Fruit fly (Drosophila melanogaster): Measurements from ENCODE around the gene Vlet.
A peak's percentile ranks its signal among the peaks of the same experiment; 100 is the strongest.

Gene Vlet

DNA sequence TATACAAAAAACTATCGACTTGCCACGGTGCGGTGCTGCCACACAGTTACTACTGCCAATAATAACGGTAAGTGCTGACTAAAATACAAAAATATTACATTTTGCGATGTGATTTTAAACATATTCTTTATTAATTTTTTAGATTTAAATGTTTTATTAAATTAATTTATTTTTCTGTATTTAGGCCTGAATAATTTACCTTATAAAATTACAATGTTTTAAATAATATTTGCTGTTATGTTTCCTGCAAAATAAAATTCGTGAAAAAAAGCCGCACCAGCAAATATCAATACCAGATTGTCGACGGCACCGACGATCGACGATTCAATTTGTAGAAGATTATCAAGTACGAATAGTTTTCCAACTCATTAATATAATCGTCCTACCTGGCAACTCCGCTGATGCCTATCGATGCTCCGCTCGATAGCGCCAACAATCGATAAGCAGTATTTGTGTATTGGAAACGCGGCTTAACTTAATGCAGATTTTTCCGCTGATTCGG, at the start of gene Vlet, which contains the start of gene bif:
Gene Vlet (minus strand): TSS at position 51 of the 502 bp plus-strand sequence.
Gene bif (plus strand): TSS at position 432 of the 502 bp plus-strand sequence.
- peak; percentile 74 for TF ChIP-seq CG17801 (GFP tag; optimal IDR thresholded peaks at IDR 0.05; ENCODE audit: partially characterized antibody)

- no peak for TF ChIP-seq CG17801 (GFP tag; optimal IDR thresholded peaks at IDR 0.05; ENCODE audit: partially characterized antibody)
Observed at dm6 chrX:11723946-11724345, 45.6 kb upstream of the Vlet start, which contains the start of gene CG15221. Gene CG15221 (plus strand): TSS chrX:11724246.

dm6 chrX:11720138-11720537, 41.7 kb upstream of the Vlet start, which contains the start of gene Tango10:
Gene Tango10 (plus strand): TSS chrX:11720245.
- TF ChIP-seq CG17801 (GFP tag; optimal IDR thresholded peaks at IDR 0.05; ENCODE audit: partially characterized antibody) = peak; percentile 70

- no peak for TF ChIP-seq CG17801 (GFP tag; optimal IDR thresholded peaks at IDR 0.05; ENCODE audit: partially characterized antibody)
Observed at dm6 chrX:11717892-11718291, 39.5 kb upstream of the Vlet start.

DNA sequence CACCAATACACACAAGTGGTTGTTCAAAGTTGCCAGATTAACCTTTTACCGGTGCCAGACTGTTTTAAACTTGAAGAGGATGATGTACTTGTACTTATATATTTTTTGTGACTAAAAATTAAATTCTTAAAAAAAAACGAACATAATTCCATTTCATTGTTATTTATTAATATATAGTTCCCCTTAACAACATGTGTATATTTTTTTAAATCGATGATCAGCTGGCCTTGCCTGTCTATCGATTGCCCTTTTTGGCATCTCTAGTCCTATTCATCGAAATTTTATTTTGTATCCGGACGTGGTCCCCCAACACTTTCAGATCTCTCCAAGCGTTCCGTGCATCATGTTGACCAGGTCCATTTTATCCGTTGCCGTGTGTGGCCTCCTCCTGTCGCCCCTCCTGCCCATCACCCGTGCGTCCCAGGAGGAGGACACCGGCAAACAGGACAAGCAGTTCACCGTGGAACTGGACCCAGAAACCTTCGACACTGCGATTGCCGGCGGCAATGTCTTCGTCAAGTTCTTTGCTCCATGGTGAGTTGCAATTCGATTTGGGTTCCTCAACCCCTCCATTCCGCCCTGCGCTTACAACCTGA, 38.4 kb upstream of the Vlet start, which contains the start of gene prtp:
Gene prtp (plus strand): TSS at position 26 of the 596 bp plus-strand sequence.
- no peak for TF ChIP-seq CG17801 (GFP tag; optimal IDR thresholded peaks at IDR 0.05; ENCODE audit: partially characterized antibody)

DNA sequence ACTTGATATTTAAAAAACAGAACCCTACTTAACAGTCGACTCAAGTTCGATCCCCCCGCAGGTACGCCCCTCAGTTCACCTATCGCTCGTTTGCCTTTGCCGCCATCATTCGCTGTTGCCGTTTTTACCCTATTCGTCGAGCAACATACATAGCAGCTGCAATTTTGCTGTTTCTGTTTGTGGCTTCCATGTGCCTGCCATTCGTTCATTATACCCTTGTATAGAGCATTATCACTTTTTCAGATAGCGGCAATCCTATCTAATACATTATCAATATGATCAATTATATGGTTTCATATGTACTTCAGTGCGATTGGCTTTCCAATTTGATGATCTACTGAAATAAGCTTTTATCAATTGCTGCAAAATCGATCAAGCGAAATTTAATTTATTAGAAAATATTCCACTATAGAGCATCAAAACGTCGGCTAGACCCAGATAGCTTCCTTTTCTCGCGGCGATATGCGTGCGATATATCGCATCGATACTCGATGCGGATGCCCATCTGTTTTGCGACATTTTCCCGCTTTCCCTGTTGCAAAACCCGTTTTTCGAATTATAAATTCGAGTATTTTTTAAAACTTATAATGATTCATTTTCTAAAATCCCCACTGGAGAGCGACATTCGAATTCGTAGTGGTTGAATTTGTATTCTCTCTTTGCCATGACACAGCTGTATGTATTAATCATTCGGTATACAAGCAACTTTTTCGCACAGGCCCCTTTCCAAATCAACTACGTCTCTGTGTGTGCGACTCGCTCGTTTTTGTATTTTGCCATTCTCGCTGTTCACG, 37.7 kb upstream of the Vlet start:
- TF ChIP-seq CG17801 (GFP tag; optimal IDR thresholded peaks at IDR 0.05; ENCODE audit: partially characterized antibody) = peak; percentile 96

DNA sequence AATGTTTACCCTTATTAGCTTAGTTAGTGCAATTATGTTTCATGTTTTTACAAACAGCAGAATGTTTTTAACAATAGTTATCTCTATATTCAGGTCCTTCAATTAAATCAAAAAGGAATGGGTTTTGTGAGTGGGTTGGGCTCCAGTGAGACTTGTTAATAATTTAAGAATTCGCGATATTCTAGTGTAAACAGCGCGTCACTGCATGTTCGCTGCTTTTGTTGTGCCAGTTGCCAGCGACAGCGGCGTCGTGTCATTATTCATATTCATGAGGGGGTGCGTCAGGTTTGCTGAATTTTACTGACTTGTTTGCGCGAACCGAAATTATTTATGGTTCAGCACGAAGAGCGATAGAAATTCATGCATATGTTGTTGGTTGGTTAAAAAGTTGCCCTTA, 36.9 kb upstream of the Vlet start, which contains the start of gene Amun:
Gene Amun (minus strand): TSS at position 303 of the 397 bp plus-strand sequence.
- no peak for TF ChIP-seq CG17801 (GFP tag; optimal IDR thresholded peaks at IDR 0.05; ENCODE audit: partially characterized antibody)

dm6 chrX:11714529-11715262, 36.3 kb upstream of the Vlet start:
- TF ChIP-seq CG17801 (GFP tag; optimal IDR thresholded peaks at IDR 0.05; ENCODE audit: partially characterized antibody) = peak; percentile 64

- TF ChIP-seq CG17801 (GFP tag; optimal IDR thresholded peaks at IDR 0.05; ENCODE audit: partially characterized antibody) = peak; percentile 41
Observed at dm6 chrX:11713808-11714528, 35.6 kb upstream of the Vlet start.

- TF ChIP-seq CG17801 (GFP tag; optimal IDR thresholded peaks at IDR 0.05; ENCODE audit: partially characterized antibody) = peak; percentile 31
Observed at dm6 chrX:11709799-11710720, 31.7 kb upstream of the Vlet start, which contains the start of gene FucT6. Gene FucT6 (minus strand): TSS chrX:11709951.

DNA sequence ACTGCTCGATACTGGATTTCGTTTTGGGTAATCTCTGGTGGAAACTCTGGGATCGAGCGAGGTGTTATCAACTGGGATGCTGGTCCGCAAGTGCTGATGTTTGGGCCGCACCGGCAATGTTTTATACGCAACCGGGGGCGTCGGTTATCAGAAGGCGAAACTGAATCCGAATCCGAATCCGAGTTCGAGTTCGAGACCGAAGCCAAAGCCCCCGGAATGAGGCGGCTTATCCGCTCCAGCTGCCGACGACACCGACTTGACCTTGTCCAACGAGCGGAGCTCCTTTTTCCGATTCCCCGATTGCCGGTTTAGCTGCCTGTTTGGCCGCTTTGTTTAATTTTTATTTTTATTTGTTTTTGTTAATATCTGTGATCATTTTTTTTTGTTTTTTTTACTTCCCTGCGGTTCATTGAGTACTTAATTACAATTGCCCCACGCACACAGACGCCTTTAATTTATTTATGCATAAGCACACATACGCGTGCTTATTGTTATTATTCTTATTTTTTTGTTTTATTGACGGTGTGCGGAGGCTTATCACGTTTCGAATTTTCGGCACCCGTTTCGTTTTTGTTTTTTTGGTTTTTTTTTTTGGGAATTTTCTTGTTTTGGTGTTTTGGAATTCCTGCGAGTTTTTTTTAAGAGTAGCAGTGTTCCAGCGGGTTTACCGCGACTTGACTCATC, 26.7 kb upstream of the Vlet start, which contains the start of gene CG2444:
Gene CG2444 (minus strand): TSS at position 372 of the 684 bp plus-strand sequence.
- TF ChIP-seq CG17801 (GFP tag; optimal IDR thresholded peaks at IDR 0.05; ENCODE audit: partially characterized antibody) = no peak

- no peak for TF ChIP-seq CG17801 (GFP tag; optimal IDR thresholded peaks at IDR 0.05; ENCODE audit: partially characterized antibody)
Observed at dm6 chrX:11700765-11701164, 22.4 kb upstream of the Vlet start.

DNA sequence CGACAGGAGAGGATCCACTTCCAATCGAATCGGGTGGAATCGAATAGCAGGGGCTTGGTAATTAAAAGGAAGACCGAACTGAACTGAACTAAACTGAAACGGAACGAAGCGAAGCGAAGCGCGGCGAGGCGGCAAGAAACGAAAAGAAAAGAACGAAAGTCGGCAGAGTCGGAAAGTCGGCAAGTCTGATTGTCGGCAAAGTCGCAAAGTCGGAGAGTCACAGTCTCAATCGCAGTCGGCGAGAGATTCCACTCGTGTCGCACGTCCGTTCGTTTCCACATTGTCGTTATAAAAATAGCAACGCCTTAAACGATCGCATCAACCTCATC, 17.5 kb upstream of the Vlet start:
- peak; percentile 9 for TF ChIP-seq CG17801 (GFP tag; optimal IDR thresholded peaks at IDR 0.05; ENCODE audit: partially characterized antibody)

Measured in ovary, adult (tissue).